Worm (Caenorhabditis elegans) whole organism, young adult: ENCODE measurements around the gene col-38.

Source experiments
- B0336.3 ChIP-seq: fragments of 200-800 bp; sonication (Bioruptor generic); IDR thresholded peaks from 2 replicates; pipeline ENCODE4 v1.3.6; 2022; ENCODE audit warnings: missing genetic modification characterization, missing compliant biosample characterization
- C17E4.6 ChIP-seq: fragments of 200-800 bp; sonication (Bioruptor generic); IDR thresholded peaks from 2 replicates; pipeline ENCODE4 v1.3.6; 2022; ENCODE audit warnings: missing genetic modification reagents, missing genetic modification characterization, missing compliant biosample characterization
- T07F8.4 ChIP-seq: sonication (generic microtip); optimal IDR thresholded peaks from 2 replicates; lab custom pipeline; 2016; ENCODE audit warnings: mild to moderate bottlenecking, missing genetic modification characterization, moderate library complexity, missing compliant biosample characterization
- T26A5.8 ChIP-seq: sonication (generic microtip); optimal IDR thresholded peaks from 2 replicates; lab custom pipeline; 2016; ENCODE audit warnings: missing genetic modification characterization, missing compliant biosample characterization
- Y53F4B.3 ChIP-seq: fragments of 200-800 bp; sonication (Bioruptor generic); IDR thresholded peaks from 2 replicates; pipeline ENCODE4 v1.3.6; 2022; ENCODE audit warnings: missing genetic modification reagents, missing genetic modification characterization, missing compliant biosample characterization
- Y53G8AR.9 ChIP-seq: fragments of 200-800 bp; sonication (Bioruptor generic); conservative IDR thresholded peaks from 2 replicates; pipeline ENCODE4 v1.3.6; 2022; ENCODE audit warnings: missing genetic modification reagents, missing genetic modification characterization, missing compliant biosample characterization
- Y67H2A.10 ChIP-seq: fragments of 200-800 bp; sonication (Bioruptor generic); conservative IDR thresholded peaks from 2 replicates; pipeline ENCODE4 v1.3.6; 2022; ENCODE audit warnings: missing genetic modification reagents, missing genetic modification characterization, missing compliant biosample characterization
- Y79H2A.3 ChIP-seq: fragments of 200-800 bp; sonication (Bioruptor generic); conservative IDR thresholded peaks from 2 replicates; pipeline ENCODE4 v1.3.6; 2022; ENCODE audit warnings: missing genetic modification reagents, missing genetic modification characterization, missing compliant biosample characterization
- aptf-2 ChIP-seq: fragments of 200-800 bp; sonication (Bioruptor generic); conservative IDR thresholded peaks from 2 replicates; pipeline ENCODE4 v1.3.6; 2022; ENCODE audit warnings: missing genetic modification reagents, missing genetic modification characterization, missing compliant biosample characterization
- atf-7 ChIP-seq: sonication (generic microtip); optimal IDR thresholded peaks from 2 replicates; lab custom pipeline; 2017; ENCODE audit warnings: mild to moderate bottlenecking, missing genetic modification characterization, missing compliant biosample characterization
- bed-2 ChIP-seq: fragments of 200-800 bp; sonication (Bioruptor generic); IDR thresholded peaks from 2 replicates; pipeline ENCODE4 v1.3.6; 2022; ENCODE audit warnings: missing genetic modification reagents, missing genetic modification characterization, missing compliant biosample characterization
- ccch-3 ChIP-seq: fragments of 200-800 bp; sonication (Bioruptor generic); optimal IDR thresholded peaks from 2 replicates; lab custom pipeline; 2018; ENCODE audit warnings: mild to moderate bottlenecking, missing genetic modification characterization, missing compliant biosample characterization
- cebp-2 ChIP-seq: fragments of 200-800 bp; sonication (Bioruptor generic); IDR thresholded peaks from 2 replicates; pipeline ENCODE4 v1.3.6; 2022; ENCODE audit warnings: missing genetic modification characterization, missing compliant biosample characterization
- ceh-79 ChIP-seq: sonication (generic microtip); optimal IDR thresholded peaks from 2 replicates; lab custom pipeline; 2017; ENCODE audit warnings: mild to moderate bottlenecking, missing genetic modification characterization, missing compliant biosample characterization
- ceh-91 ChIP-seq: fragments of 200-800 bp; sonication (Bioruptor generic); IDR thresholded peaks from 2 replicates; pipeline ENCODE4 v1.3.6; 2022; ENCODE audit warnings: missing genetic modification reagents, missing genetic modification characterization, missing compliant biosample characterization
- efl-1 ChIP-seq: fragments of 150-350 bp; optimal IDR thresholded peaks from 2 replicates; lab custom pipeline; 2014; ENCODE audit warnings: missing biosample characterization, missing genetic modification reagents, missing genetic modification characterization
- egl-44 ChIP-seq: fragments of 200-800 bp; sonication (Bioruptor generic); IDR thresholded peaks from 2 replicates; pipeline ENCODE4 v1.3.6; 2022; ENCODE audit warnings: missing genetic modification reagents, missing genetic modification characterization, missing compliant biosample characterization
- egrh-3 ChIP-seq: fragments of 200-800 bp; sonication (Bioruptor generic); IDR thresholded peaks from 2 replicates; pipeline ENCODE4 v1.3.6; 2022; ENCODE audit warnings: missing genetic modification reagents, missing genetic modification characterization, missing compliant biosample characterization
- ekl-4 ChIP-seq: fragments of 200-800 bp; sonication (Bioruptor generic); IDR thresholded peaks from 2 replicates; pipeline ENCODE4 v1.3.6; 2022; ENCODE audit warnings: missing genetic modification reagents, missing genetic modification characterization, missing compliant biosample characterization
- fkh-3 ChIP-seq: sonication (generic microtip); optimal IDR thresholded peaks from 2 replicates; lab custom pipeline; 2016; ENCODE audit warnings: mild to moderate bottlenecking, missing genetic modification characterization, missing compliant biosample characterization
- him-1 ChIP-seq: sonication (generic microtip); optimal IDR thresholded peaks from 2 replicates; lab custom pipeline; 2016; ENCODE audit warnings: missing genotype, missing genetic modification reagents, missing genetic modification characterization, missing compliant biosample characterization
- hlh-26 ChIP-seq: fragments of 200-800 bp; sonication (Bioruptor generic); conservative IDR thresholded peaks from 2 replicates; pipeline ENCODE4 v1.3.6; 2022; ENCODE audit warnings: missing genetic modification reagents, missing genetic modification characterization, missing compliant biosample characterization
- hmg-20 ChIP-seq: fragments of 200-800 bp; sonication (Bioruptor generic); IDR thresholded peaks from 2 replicates; pipeline ENCODE4 v1.3.6; 2022; ENCODE audit warnings: missing genetic modification reagents, missing genetic modification characterization, missing compliant biosample characterization
- lag-1 ChIP-seq: fragments of 200-800 bp; sonication (Bioruptor generic); IDR thresholded peaks from 2 replicates; pipeline ENCODE4 v1.3.6; 2022; ENCODE audit warnings: missing genetic modification reagents, missing genetic modification characterization, missing compliant biosample characterization
- let-526 ChIP-seq: fragments of 200-800 bp; sonication (Bioruptor generic); IDR thresholded peaks from 2 replicates; pipeline ENCODE4 v1.3.6; 2022; ENCODE audit warnings: missing genetic modification reagents, missing genetic modification characterization, missing compliant biosample characterization
- lin-54 ChIP-seq: fragments of 200-800 bp; sonication (Bioruptor generic); optimal IDR thresholded peaks from 2 replicates; lab custom pipeline; 2018; ENCODE audit warnings: mild to moderate bottlenecking, missing genetic modification characterization, missing compliant biosample characterization
- lsy-27 ChIP-seq: sonication (generic microtip); optimal IDR thresholded peaks from 2 replicates; lab custom pipeline; 2017; ENCODE audit warnings: missing genetic modification characterization, mild to moderate bottlenecking, missing compliant biosample characterization, antibody characterized with exemption, missing genotype, borderline replicate concordance; ENCODE audit not compliant: insufficient read depth
- madf-3 ChIP-seq: fragments of 200-800 bp; sonication (Bioruptor generic); IDR thresholded peaks from 2 replicates; pipeline ENCODE4 v1.3.6; 2022; ENCODE audit warnings: missing genetic modification reagents, missing genetic modification characterization, missing compliant biosample characterization
- madf-8 ChIP-seq: fragments of 200-800 bp; sonication (Bioruptor generic); conservative IDR thresholded peaks from 2 replicates; pipeline ENCODE4 v1.3.6; 2022; ENCODE audit warnings: missing genetic modification reagents, missing genetic modification characterization, missing compliant biosample characterization
- mcd-1 ChIP-seq: fragments of 200-800 bp; sonication (Bioruptor generic); IDR thresholded peaks from 2 replicates; pipeline ENCODE4 v1.3.6; 2022; ENCODE audit warnings: missing genetic modification reagents, missing genetic modification characterization, missing compliant biosample characterization
- mes-4 ChIP-seq: sonication (generic microtip); optimal IDR thresholded peaks from 2 replicates; lab custom pipeline; 2016; ENCODE audit warnings: missing genotype, missing genetic modification characterization, missing compliant biosample characterization
- nfya-2 ChIP-seq: fragments of 200-800 bp; sonication (Bioruptor generic); IDR thresholded peaks from 2 replicates; pipeline ENCODE4 v1.3.6; 2022; ENCODE audit warnings: missing genetic modification reagents, missing genetic modification characterization, missing compliant biosample characterization
- nhr-80 ChIP-seq: sonication (generic microtip); optimal IDR thresholded peaks from 2 replicates; lab custom pipeline; 2016; ENCODE audit warnings: missing genetic modification characterization, missing compliant biosample characterization
- nhr-90 ChIP-seq: sonication (generic microtip); optimal IDR thresholded peaks from 2 replicates; lab custom pipeline; 2016; ENCODE audit warnings: missing genotype, mild to moderate bottlenecking, missing genetic modification characterization, missing compliant biosample characterization
- rcor-1 ChIP-seq: fragments of 200-800 bp; sonication (Bioruptor generic); IDR thresholded peaks from 2 replicates; pipeline ENCODE4 v1.3.6; 2022; ENCODE audit warnings: missing genetic modification reagents, missing genetic modification characterization, missing compliant biosample characterization
- rec-8 ChIP-seq, 2 experiments: sonication (generic microtip); optimal IDR thresholded peaks; 2 replicates each; lab custom pipeline; 2016; ENCODE audit warnings: mild to moderate bottlenecking in 2 of 2, missing genetic modification characterization in 2 of 2, missing genetic modification reagents in 2 of 2, missing genotype in 2 of 2, missing biosample characterization in 1 of 2, missing compliant biosample characterization in 1 of 2, moderate library complexity in 1 of 2
- repo-1 ChIP-seq: sonication (generic microtip); optimal IDR thresholded peaks from 2 replicates; lab custom pipeline; 2017; ENCODE audit warnings: mild to moderate bottlenecking, missing genetic modification characterization, missing compliant biosample characterization
- sdz-38 ChIP-seq: sonication (generic microtip); optimal IDR thresholded peaks from 2 replicates; lab custom pipeline; 2016; ENCODE audit warnings: missing genotype, missing genetic modification characterization, missing compliant biosample characterization
- snpc-1.1 ChIP-seq: sonication (generic microtip); optimal IDR thresholded peaks from 2 replicates; lab custom pipeline; 2017; ENCODE audit warnings: missing genetic modification characterization, mild to moderate bottlenecking, missing compliant biosample characterization, antibody characterized with exemption, moderate library complexity, missing genotype, missing genetic modification reagents; ENCODE audit not compliant: insufficient read depth
- somi-1 ChIP-seq: fragments of 200-800 bp; sonication (Bioruptor generic); optimal IDR thresholded peaks from 2 replicates; lab custom pipeline; 2018; ENCODE audit warnings: mild to moderate bottlenecking, missing genetic modification characterization, missing compliant biosample characterization
- sptf-2 ChIP-seq: fragments of 200-800 bp; sonication (Bioruptor generic); optimal IDR thresholded peaks from 2 replicates; lab custom pipeline; 2018; ENCODE audit warnings: mild to moderate bottlenecking, missing genetic modification characterization, missing compliant biosample characterization
- tbp1 ChIP-seq: fragments of 200-800 bp; sonication (Bioruptor generic); optimal IDR thresholded peaks from 2 replicates; lab custom pipeline; 2018; ENCODE audit warnings: mild to moderate bottlenecking, missing genetic modification characterization, missing compliant biosample characterization
- unc-130 ChIP-seq: sonication (generic microtip); optimal IDR thresholded peaks from 2 replicates; lab custom pipeline; 2016; ENCODE audit warnings: missing genetic modification reagents, missing genetic modification characterization, missing compliant biosample characterization
- unc-62 ChIP-seq: fragments of 150-350 bp; optimal IDR thresholded peaks from 2 replicates; lab custom pipeline; 2014; ENCODE audit warnings: missing biosample characterization, missing genetic modification reagents, missing genetic modification characterization
- xnd-1 ChIP-seq: sonication (generic microtip); optimal IDR thresholded peaks from 2 replicates; lab custom pipeline; 2016; ENCODE audit warnings: missing genotype, missing genetic modification reagents, missing genetic modification characterization, missing compliant biosample characterization
- zfh-2 ChIP-seq: fragments of 200-800 bp; sonication (Bioruptor generic); conservative IDR thresholded peaks from 2 replicates; pipeline ENCODE4 v1.3.6; 2022; ENCODE audit warnings: missing genetic modification reagents, missing genetic modification characterization, missing compliant biosample characterization
- zim-3 ChIP-seq: sonication (generic microtip); optimal IDR thresholded peaks from 2 replicates; lab custom pipeline; 2017; ENCODE audit warnings: mild to moderate bottlenecking, missing genetic modification characterization, moderate library complexity, missing compliant biosample characterization
- ztf-26 ChIP-seq: sonication (generic microtip); optimal IDR thresholded peaks from 2 replicates; lab custom pipeline; 2017; ENCODE audit warnings: missing genetic modification characterization, missing compliant biosample characterization

col-38 gene

ce11 chrII:8603567-8604359, 34.9 kb upstream of the col-38 start, which contains the start of gene suf-1 (continued):
- no peak for TF ChIP-seq zim-3
- peak; percentile 69 for TF ChIP-seq unc-130 (GFP tag; lab: Kevin White, UChicago)
- peak; percentile 77; the same call in 1 of the 2 replicates for TF ChIP-seq cebp-2 (GFP tag; lab: Robert Waterston, UW)
- no peak for TF ChIP-seq fkh-3 (tag; lab: Kevin White, UChicago)
- no peak for TF ChIP-seq rec-8 (tag; optimal IDR thresholded peaks at IDR 0.05; lab: Kevin White, UChicago)
- TF ChIP-seq B0336.3 (GFP tag; lab: Robert Waterston, UW): peak; percentile 89
- TF ChIP-seq xnd-1 (tag; lab: Kevin White, UChicago): peak; percentile 45
- TF ChIP-seq nfya-2 (GFP tag; lab: Robert Waterston, UW): no peak
- TF ChIP-seq somi-1 (GFP tag; lab: Kevin White, UChicago): no peak
- TF ChIP-seq madf-8 (GFP tag; lab: Robert Waterston, UW): peak; percentile 44; the same call in 1 of the 2 replicates
- TF ChIP-seq ztf-26 (tag; lab: Kevin White, UChicago): no peak
- peak; percentile 64 for TF ChIP-seq snpc-1.1 (tag; lab: Kevin White, UChicago)
- TF ChIP-seq lsy-27: no peak
- no peak for TF ChIP-seq sptf-2
- TF ChIP-seq T07F8.4 (tag; lab: Kevin White, UChicago): no peak
- TF ChIP-seq rcor-1: no peak
- TF ChIP-seq nhr-90 (tag; lab: Kevin White, UChicago): no peak
- no peak for TF ChIP-seq ccch-3 (GFP tag; lab: Kevin White, UChicago)
- TF ChIP-seq C17E4.6 (GFP tag; lab: Robert Waterston, UW): peak; percentile 60
- TF ChIP-seq mcd-1 (GFP tag; lab: Robert Waterston, UW): peak; percentile 34; the same call in 1 of the 2 replicates
- no peak for TF ChIP-seq Y53F4B.3 (GFP tag; lab: Robert Waterston, UW)
- no peak for TF ChIP-seq hlh-26 (GFP tag; lab: Robert Waterston, UW)
- peak; percentile 88 for TF ChIP-seq madf-3 (GFP tag; lab: Robert Waterston, UW)
- TF ChIP-seq him-1: no peak
- TF ChIP-seq tbp1: peak; percentile 36
- TF ChIP-seq let-526 (GFP tag; lab: Robert Waterston, UW): no peak
- TF ChIP-seq unc-62 (GFP tag; lab: Kevin White, UChicago): no peak
- TF ChIP-seq hmg-20 (GFP tag; lab: Robert Waterston, UW): no peak
- peak; percentile 85 for TF ChIP-seq Y53G8AR.9 (GFP tag; lab: Robert Waterston, UW)
- no peak for TF ChIP-seq lag-1
- peak; percentile 90 for TF ChIP-seq ekl-4 (GFP tag; lab: Robert Waterston, UW)
- no peak for TF ChIP-seq aptf-2 (GFP tag; lab: Robert Waterston, UW)
- no peak for TF ChIP-seq repo-1
- TF ChIP-seq lin-54 (GFP tag; lab: Kevin White, UChicago): peak; percentile 73
- no peak for TF ChIP-seq egl-44 (GFP tag; lab: Robert Waterston, UW)
- no peak for TF ChIP-seq Y79H2A.3 (GFP tag; lab: Robert Waterston, UW)
- no peak for TF ChIP-seq Y67H2A.10
- no peak for TF ChIP-seq ceh-79
- peak; percentile 43 for TF ChIP-seq efl-1 (GFP tag; lab: Kevin White, UChicago)
- TF ChIP-seq sdz-38 (tag; lab: Kevin White, UChicago): no peak
- TF ChIP-seq bed-2 (GFP tag; lab: Robert Waterston, UW): no peak
- no peak for TF ChIP-seq egrh-3 (GFP tag; lab: Robert Waterston, UW)
- TF ChIP-seq T26A5.8 (tag; lab: Kevin White, UChicago): no peak
- no peak for TF ChIP-seq ceh-91 (GFP tag; lab: Robert Waterston, UW)
- TF ChIP-seq atf-7 (tag; lab: Kevin White, UChicago): peak; percentile 56
- no peak for TF ChIP-seq mes-4 (tag; lab: Kevin White, UChicago)
- no peak for TF ChIP-seq nhr-80 (tag; lab: Kevin White, UChicago)
- no peak for TF ChIP-seq zfh-2
